Worm (Caenorhabditis elegans) whole organism, L2 larva: Measurements from ENCODE around the gene gldi-6.

Experiments
- Y55F3AM.14 ChIP-seq: fragments of 200-800 bp; sonication (Bioruptor generic); optimal IDR thresholded peaks from 2 replicates; lab custom pipeline; 2018; ENCODE audit warnings: mild to moderate bottlenecking, missing genetic modification characterization, missing compliant biosample characterization
- aly-2 ChIP-seq: fragments of 150-350 bp; optimal IDR thresholded peaks from 2 replicates; lab custom pipeline; 2014; ENCODE audit warnings: missing biosample characterization, missing genetic modification characterization
- ama-1 ChIP-seq: fragments of 150-350 bp; optimal IDR thresholded peaks from 2 replicates; lab custom pipeline; 2018; ENCODE audit warnings: inconsistent platforms
- blmp-1 ChIP-seq: sonication (generic microtip); optimal IDR thresholded peaks from 2 replicates; lab custom pipeline; 2017; ENCODE audit warnings: missing genetic modification characterization, mild to moderate bottlenecking, missing compliant biosample characterization, antibody characterized with exemption, moderate library complexity; ENCODE audit not compliant: insufficient read depth
- ceh-82 ChIP-seq: fragments of 150-350 bp; optimal IDR thresholded peaks from 2 replicates; lab custom pipeline; 2014; ENCODE audit warnings: missing biosample characterization, missing genetic modification characterization
- dmd-4 ChIP-seq: sonication (generic microtip); optimal IDR thresholded peaks from 2 replicates; lab custom pipeline; 2017; ENCODE audit warnings: missing biosample characterization, missing genetic modification characterization
- egl-27 ChIP-seq: sonication (generic microtip); optimal IDR thresholded peaks from 3 replicates; lab custom pipeline; 2017; ENCODE audit warnings: missing biosample characterization, missing genetic modification reagents, missing genetic modification characterization
- elt-1 ChIP-seq: fragments of 150-350 bp; optimal IDR thresholded peaks from 2 replicates; lab custom pipeline; 2014; ENCODE audit warnings: missing biosample characterization, missing genetic modification characterization
- elt-3 ChIP-seq: sonication (generic microtip); optimal IDR thresholded peaks from 2 replicates; lab custom pipeline; 2017; ENCODE audit warnings: missing biosample characterization, missing genetic modification characterization
- fos-1 ChIP-seq: fragments of 150-350 bp; optimal IDR thresholded peaks from 2 replicates; lab custom pipeline; 2014; ENCODE audit warnings: missing biosample characterization, missing genetic modification characterization
- gmeb-1 ChIP-seq: fragments of 150-350 bp; optimal IDR thresholded peaks from 2 replicates; lab custom pipeline; 2014; ENCODE audit warnings: missing biosample characterization, missing genetic modification characterization
- lin-11 ChIP-seq: fragments of 150-350 bp; sonication (generic microtip); optimal IDR thresholded peaks from 2 replicates; lab custom pipeline; 2014; ENCODE audit warnings: missing biosample characterization, missing genetic modification characterization, inconsistent platforms, mixed read lengths
- lin-39 ChIP-seq: fragments of 150-350 bp; optimal IDR thresholded peaks from 2 replicates; lab custom pipeline; 2014; ENCODE audit warnings: missing biosample characterization, missing genetic modification reagents, missing genetic modification characterization
- lsy-2 ChIP-seq, 2 experiments: fragments of 150-350 bp in 1 of 2; sonication (generic microtip) in 1 of 2; optimal IDR thresholded peaks; 2 replicates each; lab custom pipeline; 2014 to 2017; ENCODE audit warnings: missing biosample characterization in 2 of 2, missing genetic modification characterization in 2 of 2
- mbf-1 ChIP-seq: sonication (generic microtip); optimal IDR thresholded peaks from 2 replicates; lab custom pipeline; 2017; ENCODE audit warnings: missing biosample characterization, missing genetic modification characterization
- mdl-1 ChIP-seq, 2 experiments: fragments of 150-350 bp in 1 of 2; sonication (generic microtip) in 1 of 2; optimal IDR thresholded peaks; 2 replicates each; lab custom pipeline; 2017; ENCODE audit warnings: missing biosample characterization in 2 of 2, missing genetic modification characterization in 2 of 2
- nhr-10 ChIP-seq: sonication (generic microtip); optimal IDR thresholded peaks from 2 replicates; lab custom pipeline; 2017; ENCODE audit warnings: missing biosample characterization, missing genetic modification characterization
- nhr-11 ChIP-seq: fragments of 150-350 bp; optimal IDR thresholded peaks from 2 replicates; lab custom pipeline; 2014; ENCODE audit warnings: missing biosample characterization, missing genetic modification characterization
- nhr-12 ChIP-seq: fragments of 150-350 bp; optimal IDR thresholded peaks from 2 replicates; lab custom pipeline; 2014; ENCODE audit warnings: missing biosample characterization, missing genetic modification characterization
- nhr-21 ChIP-seq: fragments of 150-350 bp; optimal IDR thresholded peaks from 2 replicates; lab custom pipeline; 2014; ENCODE audit warnings: missing biosample characterization, missing genetic modification characterization
- nhr-237 ChIP-seq: fragments of 150-350 bp; optimal IDR thresholded peaks from 2 replicates; lab custom pipeline; 2014; ENCODE audit warnings: missing biosample characterization, missing genetic modification characterization
- nhr-6 ChIP-seq: fragments of 150-350 bp; optimal IDR thresholded peaks from 2 replicates; lab custom pipeline; 2014; ENCODE audit warnings: missing biosample characterization, missing genetic modification characterization
- nhr-77 ChIP-seq: fragments of 150-350 bp; optimal IDR thresholded peaks from 2 replicates; lab custom pipeline; 2014; ENCODE audit warnings: missing biosample characterization, missing genetic modification characterization
- sem-4 ChIP-seq: fragments of 150-350 bp; optimal IDR thresholded peaks from 2 replicates; lab custom pipeline; 2014; ENCODE audit warnings: missing biosample characterization, missing genetic modification reagents, missing genetic modification characterization
- skn-1 ChIP-seq: sonication (generic microtip); optimal IDR thresholded peaks from 2 replicates; lab custom pipeline; 2017; ENCODE audit warnings: missing biosample characterization, missing genetic modification characterization
- sma-3 ChIP-seq: sonication (generic microtip); optimal IDR thresholded peaks from 2 replicates; lab custom pipeline; 2016; ENCODE audit warnings: missing genetic modification reagents, missing genetic modification characterization, missing compliant biosample characterization
- snpc-4 ChIP-seq: fragments of 150-350 bp; optimal IDR thresholded peaks from 2 replicates; lab custom pipeline; 2014; ENCODE audit warnings: missing biosample characterization, missing genetic modification characterization
- unc-39 ChIP-seq: fragments of 150-350 bp; optimal IDR thresholded peaks from 2 replicates; lab custom pipeline; 2014; ENCODE audit warnings: missing biosample characterization, missing genetic modification characterization
- unc-55 ChIP-seq: fragments of 150-350 bp; sonication (generic microtip); optimal IDR thresholded peaks from 3 replicates; lab custom pipeline; 2014; ENCODE audit warnings: missing biosample characterization, missing genetic modification reagents, missing genetic modification characterization
- unc-62 ChIP-seq: fragments of 150-350 bp; optimal IDR thresholded peaks from 2 replicates; lab custom pipeline; 2014; ENCODE audit warnings: missing biosample characterization, missing genetic modification reagents, missing genetic modification characterization
- zag-1 ChIP-seq: fragments of 150-350 bp; optimal IDR thresholded peaks from 2 replicates; lab custom pipeline; 2014; ENCODE audit warnings: missing biosample characterization, missing genetic modification characterization
- ztf-1 ChIP-seq: fragments of 200-800 bp; sonication (Bioruptor generic); conservative IDR thresholded peaks from 2 replicates; pipeline ENCODE4 v1.3.6; 2022; ENCODE audit warnings: missing genetic modification characterization, missing compliant biosample characterization
- ztf-11 ChIP-seq: sonication (generic microtip); optimal IDR thresholded peaks from 2 replicates; lab custom pipeline; 2017; ENCODE audit warnings: missing biosample characterization, missing genetic modification characterization

Gene gldi-6

DNA sequence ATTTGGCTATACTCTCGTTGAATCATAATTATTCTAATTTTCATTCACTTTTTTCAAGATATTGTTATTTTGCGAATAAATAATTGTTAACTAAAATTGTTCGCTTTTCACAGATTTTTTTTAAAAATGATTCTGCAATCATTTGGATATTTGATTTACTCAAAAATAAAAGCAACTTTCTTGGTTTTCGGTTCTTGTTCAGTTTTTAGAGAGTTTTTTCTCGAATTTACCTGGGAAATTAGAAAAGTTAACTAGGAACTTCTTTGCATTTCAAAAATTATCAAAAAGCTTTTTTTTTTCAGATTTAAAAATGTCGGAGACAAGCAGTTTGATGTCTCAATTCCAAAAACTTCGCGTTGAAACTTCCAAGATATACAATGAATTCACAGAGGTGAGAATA is at the start of gene gldi-6, which contains the start of gene C16C8.20:
Gene gldi-6, plus strand, starts transcription at position 301 of the 400 bp plus-strand sequence.
Gene C16C8.20, plus strand, starts transcription at position 301 of the 400 bp plus-strand sequence.
- TF ChIP-seq aly-2 (tag; lab: Kevin White, UChicago) (no peak), skn-1 (tag; lab: Kevin White, UChicago) (no peak), nhr-6 (no peak), ama-1 (lab: Kevin White, UChicago) (no peak), dmd-4 (tag; lab: Kevin White, UChicago) (no peak), snpc-4 (tag; lab: Kevin White, UChicago) (no peak), nhr-77 (tag; lab: Kevin White, UChicago) (no peak)
- TF ChIP-seq, all 48 proteins: peak for 0

DNA sequence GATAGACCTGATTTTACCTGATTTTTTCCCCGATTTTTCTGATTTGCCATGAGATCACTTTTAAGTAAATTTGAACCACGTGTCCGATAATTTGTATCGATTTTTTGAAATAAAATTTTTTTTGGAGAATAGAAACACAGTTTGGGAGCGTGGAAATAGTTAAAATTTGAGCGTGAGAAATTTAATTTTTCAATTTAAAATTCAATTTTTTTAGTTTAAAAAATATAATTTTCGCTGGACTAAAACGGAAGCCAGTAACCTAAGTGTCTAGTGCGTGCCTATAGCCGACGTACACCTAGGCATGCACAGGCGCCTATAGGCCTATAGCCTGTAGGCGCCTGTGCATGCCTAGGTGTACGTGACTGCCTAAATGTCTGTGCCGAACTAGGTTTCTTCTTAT is 47.5 kb upstream of the gldi-6 start, which contains the start of gene nep-9:
Gene nep-9, minus strand, starts transcription at position 101 of the 400 bp plus-strand sequence.
- no peak for TF ChIP-seq egl-27 (tag; lab: Kevin White, UChicago)
- TF ChIP-seq blmp-1 = no peak
- TF ChIP-seq lin-11 = no peak
- TF ChIP-seq mbf-1 (tag; lab: Kevin White, UChicago) = no peak
- no peak for TF ChIP-seq skn-1 (tag; lab: Kevin White, UChicago)
- no peak for TF ChIP-seq zag-1
- no peak for TF ChIP-seq ztf-1 (GFP tag; lab: Robert Waterston, UW)
- TF ChIP-seq ztf-11 = no peak
- TF ChIP-seq sem-4 = no peak
- TF ChIP-seq snpc-4 (tag; lab: Kevin White, UChicago) = no peak
- no peak for TF ChIP-seq nhr-237 (tag; lab: Kevin White, UChicago)
- TF ChIP-seq lsy-2 (tag; optimal IDR thresholded peaks at IDR 0.05; lab: Kevin White, UChicago) = no peak
- no peak for TF ChIP-seq unc-39 (tag; lab: Kevin White, UChicago)

DNA sequence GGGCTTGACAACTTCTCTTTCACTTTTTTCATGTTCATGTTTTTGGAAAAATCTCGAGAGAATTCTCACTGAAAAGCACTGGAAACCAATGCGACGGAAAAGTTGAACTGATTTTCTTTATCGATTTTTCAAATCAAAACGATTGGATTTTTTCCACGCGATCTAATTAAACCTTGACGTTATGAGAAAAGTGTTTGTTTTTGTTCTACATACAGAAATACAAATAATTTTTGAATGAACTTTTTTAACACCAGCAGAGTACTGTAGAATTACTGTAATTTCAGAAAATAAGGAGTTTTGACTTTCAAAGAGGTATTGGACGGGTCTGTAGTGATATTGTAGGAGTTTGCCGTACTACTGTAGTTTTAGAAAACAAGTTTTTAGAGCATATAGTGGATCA is 43.9 kb upstream of the gldi-6 start, which contains the start of gene nep-10:
Gene nep-10, minus strand, starts transcription at position 101 of the 400 bp plus-strand sequence.
- TF ChIP-seq elt-3 (no peak), ama-1 (lab: Kevin White, UChicago) (no peak), nhr-21 (tag; lab: Kevin White, UChicago) (no peak)

DNA sequence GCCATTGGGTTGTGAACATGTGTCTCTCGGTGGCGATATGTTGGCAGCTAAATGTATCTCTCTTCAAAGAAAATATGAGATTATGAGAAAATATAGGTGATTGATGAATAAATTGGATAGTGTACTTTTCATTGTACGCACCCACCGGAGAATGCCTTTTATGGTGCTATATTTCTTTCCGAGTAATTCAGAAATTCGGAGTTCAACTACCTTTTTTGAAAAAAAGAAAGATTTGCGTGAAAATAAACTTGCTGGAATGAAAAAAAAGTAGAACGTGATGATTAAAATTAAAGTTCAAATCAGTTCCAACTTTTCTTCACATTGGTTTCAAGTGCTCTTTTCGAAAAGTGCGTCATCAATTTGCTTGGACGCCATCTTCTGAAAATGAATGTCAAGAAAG is 43.2 kb upstream of the gldi-6 start, which contains the start of gene nep-8:
Gene nep-8, plus strand, starts transcription at position 301 of the 400 bp plus-strand sequence.
- TF ChIP-seq gmeb-1 (tag; lab: Kevin White, UChicago) = no peak
- TF ChIP-seq egl-27 (tag; lab: Kevin White, UChicago) = no peak
- no peak for TF ChIP-seq fos-1 (tag; lab: Kevin White, UChicago)
- no peak for TF ChIP-seq lsy-2 (tag; optimal IDR thresholded peaks at IDR 0.05; lab: Kevin White, UChicago)
- no peak for TF ChIP-seq sma-3 (GFP tag; lab: Kevin White, UChicago)
- TF ChIP-seq nhr-10 (tag; lab: Kevin White, UChicago) = no peak
- TF ChIP-seq unc-55 (GFP tag; lab: Kevin White, UChicago) = no peak
- TF ChIP-seq nhr-12 (tag; lab: Kevin White, UChicago) = no peak
- no peak for TF ChIP-seq elt-1 (tag; lab: Kevin White, UChicago)
- no peak for TF ChIP-seq dmd-4 (tag; lab: Kevin White, UChicago)
- no peak for TF ChIP-seq lin-39
- TF ChIP-seq snpc-4 (tag; lab: Kevin White, UChicago) = no peak
- no peak for TF ChIP-seq lin-11
- no peak for TF ChIP-seq Y55F3AM.14 (GFP tag; lab: Kevin White, UChicago)
- no peak for TF ChIP-seq unc-62 (GFP tag; lab: Kevin White, UChicago)

DNA sequence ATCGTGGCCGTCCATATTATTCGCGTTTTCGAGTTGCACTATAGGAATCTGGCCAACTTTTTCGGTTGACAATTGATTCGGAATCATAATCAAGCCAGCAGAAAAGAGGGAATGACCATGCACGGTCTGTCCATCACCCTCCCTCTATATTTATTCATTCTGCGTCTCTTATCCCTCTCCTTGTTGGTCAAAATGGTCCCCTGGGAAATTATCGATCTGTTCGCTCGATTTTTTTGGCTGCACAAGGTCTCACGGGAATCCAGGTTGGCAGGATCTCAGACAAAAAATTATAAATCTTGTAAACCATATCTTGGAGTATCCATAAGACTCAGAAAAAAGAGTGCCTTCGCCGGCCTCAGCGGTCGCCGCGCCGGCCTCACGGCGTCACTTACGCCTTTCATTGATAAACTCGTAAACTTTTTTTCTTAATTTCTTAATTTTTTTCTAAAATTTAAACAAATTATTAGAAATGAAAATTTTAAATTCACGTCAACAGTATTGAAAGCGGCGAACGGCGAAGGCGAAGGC is 32.3 kb upstream of the gldi-6 start, which contains the start of the genes F18A12.7 and F18A12.2:
Gene F18A12.7, minus strand, starts transcription at position 101 of the 528 bp plus-strand sequence.
Gene F18A12.2, plus strand, starts transcription at position 478 of the 528 bp plus-strand sequence.
- no peak for TF ChIP-seq nhr-11 (tag; lab: Kevin White, UChicago)
- no peak for TF ChIP-seq ceh-82 (tag; lab: Kevin White, UChicago)
- no peak for TF ChIP-seq mdl-1 (tag; optimal IDR thresholded peaks at IDR 0.05; lab: Kevin White, UChicago)
